Fruit fly (Drosophila melanogaster) whole organism, embryonic: ENCODE results near the gene Sap130.

Source experiments
- CG10147 ChIP-seq: fragments of 200-800 bp; sonication (Bioruptor generic); optimal IDR thresholded peaks from 2 replicates; lab custom pipeline; 2019; ENCODE audit warnings: missing biosample characterization, mild to moderate bottlenecking, missing genetic modification characterization, moderate library complexity
- CG10267 ChIP-seq: fragments of 200-800 bp; sonication (Bioruptor generic); optimal IDR thresholded peaks from 2 replicates; lab custom pipeline; 2018; ENCODE audit warnings: missing biosample characterization, mild to moderate bottlenecking, missing genetic modification characterization, moderate library complexity
- CG11456 ChIP-seq: fragments of 200-800 bp; sonication (Bioruptor generic); IDR thresholded peaks from 3 replicates; pipeline ENCODE4 v1.3.6; 2022; ENCODE audit warnings: missing biosample characterization, missing genetic modification characterization
- CG11696 ChIP-seq: fragments of 200-800 bp; sonication (Bioruptor generic); IDR thresholded peaks from 2 replicates; pipeline ENCODE4 v1.3.6; 2022; ENCODE audit warnings: missing biosample characterization, missing genetic modification characterization
- CG14014 ChIP-seq: fragments of 200-800 bp; sonication (Bioruptor generic); IDR thresholded peaks from 2 replicates; pipeline ENCODE4 v1.3.6; 2022; ENCODE audit warnings: missing biosample characterization, missing genetic modification characterization
- CG14050 ChIP-seq: fragments of 200-800 bp; sonication (Bioruptor generic); IDR thresholded peaks from 3 replicates; pipeline ENCODE4 v1.3.6; 2022; ENCODE audit warnings: missing biosample characterization, missing genetic modification characterization
- CG16863 ChIP-seq: fragments of 200-800 bp; sonication (Bioruptor generic); optimal IDR thresholded peaks from 3 replicates; lab custom pipeline; 2016; ENCODE audit warnings: missing biosample characterization, missing genetic modification characterization
- CG18262 ChIP-seq: fragments of 200-800 bp; optimal IDR thresholded peaks from 3 replicates; lab custom pipeline; 2019; ENCODE audit warnings: missing biosample characterization, mild to moderate bottlenecking, missing genetic modification characterization, moderate library complexity
- CG18764 ChIP-seq: fragments of 200-800 bp; sonication (Bioruptor generic); optimal IDR thresholded peaks from 3 replicates; lab custom pipeline; 2016; ENCODE audit warnings: missing biosample characterization, missing genetic modification characterization
- CG2129 ChIP-seq: fragments of 200-800 bp; sonication (Bioruptor generic); IDR thresholded peaks from 2 replicates; pipeline ENCODE4 v1.3.6; 2022; ENCODE audit warnings: missing biosample characterization, missing genetic modification characterization; ENCODE audit not compliant: partially characterized antibody
- CG2875 ChIP-seq: fragments of 200-800 bp; sonication (Bioruptor generic); optimal IDR thresholded peaks from 2 replicates; lab custom pipeline; 2017; ENCODE audit warnings: missing biosample characterization, mild to moderate bottlenecking, missing genetic modification characterization, missing genetic modification reagents
- CG6654 ChIP-seq: fragments of 200-800 bp; sonication (Bioruptor generic); optimal IDR thresholded peaks from 2 replicates; lab custom pipeline; 2017; ENCODE audit warnings: missing biosample characterization, mild to moderate bottlenecking, missing genetic modification characterization
- CG8290 ChIP-seq, 3 experiments: fragments of 200-800 bp; sonication (Bioruptor generic); optimal IDR thresholded peaks; 2 replicates each; lab custom pipeline; 2016 to 2019; ENCODE audit warnings: missing biosample characterization in 3 of 3, missing genetic modification characterization in 3 of 3, mild to moderate bottlenecking in 2 of 3, moderate library complexity in 1 of 3
- CG8388 ChIP-seq: fragments of 200-800 bp; sonication (Bioruptor generic); optimal IDR thresholded peaks from 2 replicates; lab custom pipeline; 2019; ENCODE audit warnings: missing biosample characterization, mild to moderate bottlenecking, missing genetic modification characterization, moderate library complexity
- CG8924 ChIP-seq: fragments of 200-800 bp; optimal IDR thresholded peaks from 3 replicates; lab custom pipeline; 2019; ENCODE audit warnings: missing biosample characterization, mild to moderate bottlenecking, missing genetic modification characterization, moderate library complexity
- CG9215 ChIP-seq: fragments of 200-800 bp; sonication (Bioruptor generic); IDR thresholded peaks from 2 replicates; pipeline ENCODE4 v1.3.6; 2022; ENCODE audit warnings: missing biosample characterization, missing genetic modification characterization
- CG9876 ChIP-seq: fragments of 200-800 bp; sonication (Bioruptor generic); optimal IDR thresholded peaks from 2 replicates; lab custom pipeline; 2016; ENCODE audit warnings: missing biosample characterization, missing genetic modification characterization
- CoRest ChIP-seq: fragments of 200-800 bp; sonication (Bioruptor generic); optimal IDR thresholded peaks from 3 replicates; lab custom pipeline; 2018; ENCODE audit warnings: missing biosample characterization, mild to moderate bottlenecking, missing genetic modification characterization, moderate library complexity
- CrebB ChIP-seq: fragments of 200-800 bp; sonication (Bioruptor generic); optimal IDR thresholded peaks from 3 replicates; lab custom pipeline; 2018; ENCODE audit warnings: missing biosample characterization, mild to moderate bottlenecking, missing genetic modification characterization
- D19A ChIP-seq: fragments of 200-800 bp; optimal IDR thresholded peaks from 3 replicates; lab custom pipeline; 2019; ENCODE audit warnings: missing biosample characterization, mild to moderate bottlenecking, missing genetic modification characterization, moderate library complexity
- Dbx ChIP-seq: fragments of 200-800 bp; sonication (Bioruptor generic); IDR thresholded peaks from 3 replicates; pipeline ENCODE4 v1.3.6; 2022; ENCODE audit warnings: missing biosample characterization, missing genetic modification characterization
- Fer2 ChIP-seq: fragments of 200-800 bp; sonication (Bioruptor generic); optimal IDR thresholded peaks from 2 replicates; lab custom pipeline; 2018; ENCODE audit warnings: missing biosample characterization, mild to moderate bottlenecking, missing genetic modification characterization, moderate library complexity
- Hmr ChIP-seq: fragments of 200-800 bp; sonication (Bioruptor generic); optimal IDR thresholded peaks from 3 replicates; lab custom pipeline; 2017; ENCODE audit warnings: mild to moderate bottlenecking, missing biosample characterization, missing genetic modification reagents, missing genetic modification characterization
- Lpt ChIP-seq: fragments of >200 bp; optimal IDR thresholded peaks from 2 replicates; lab custom pipeline; 2018; ENCODE audit warnings: missing biosample characterization, missing genetic modification characterization
- Optix ChIP-seq: fragments of 200-800 bp; sonication (Bioruptor generic); IDR thresholded peaks from 3 replicates; pipeline ENCODE4 v1.3.6; 2022; ENCODE audit warnings: missing biosample characterization, missing genetic modification characterization
- Pdp1 ChIP-seq, 2 experiments: fragments of 200-800 bp; sonication (Bioruptor generic); optimal IDR thresholded peaks; 3 replicates each; lab custom pipeline; 2016; ENCODE audit warnings: missing biosample characterization in 2 of 2, missing genetic modification characterization in 2 of 2, mild to moderate bottlenecking in 1 of 2, moderate library complexity in 1 of 2
- Poxn ChIP-seq: fragments of 200-800 bp; sonication (Bioruptor generic); IDR thresholded peaks from 2 replicates; pipeline ENCODE4 v1.3.6; 2022; ENCODE audit warnings: missing biosample characterization, missing genetic modification characterization
- Ravus ChIP-seq: fragments of 200-800 bp; sonication (Bioruptor generic); IDR thresholded peaks from 2 replicates; pipeline ENCODE4 v1.3.6; 2022; ENCODE audit warnings: missing biosample characterization, missing genetic modification characterization
- Side ChIP-seq: fragments of 200-800 bp; sonication (Bioruptor generic); optimal IDR thresholded peaks from 2 replicates; lab custom pipeline; 2016; ENCODE audit warnings: missing biosample characterization, missing genetic modification characterization
- Sox100B ChIP-seq: fragments of 200-800 bp; sonication (Bioruptor generic); optimal IDR thresholded peaks from 3 replicates; lab custom pipeline; 2018; ENCODE audit warnings: missing biosample characterization, mild to moderate bottlenecking, missing genetic modification characterization
- Spps ChIP-seq: fragments of 200-800 bp; sonication (Bioruptor generic); optimal IDR thresholded peaks from 2 replicates; lab custom pipeline; 2018; ENCODE audit warnings: missing biosample characterization, mild to moderate bottlenecking, missing genetic modification characterization
- Taf1 ChIP-seq: fragments of 200-800 bp; sonication (Bioruptor generic); IDR thresholded peaks from 2 replicates; pipeline ENCODE4 v1.3.6; 2022; ENCODE audit warnings: missing biosample characterization, missing genetic modification characterization
- Xbp1 ChIP-seq: fragments of 200-800 bp; sonication (Bioruptor generic); optimal IDR thresholded peaks from 3 replicates; lab custom pipeline; 2016; ENCODE audit warnings: missing biosample characterization, mild to moderate bottlenecking, missing genetic modification characterization
- abd-A ChIP-seq: fragments of 200-800 bp; sonication (Bioruptor generic); optimal IDR thresholded peaks from 3 replicates; lab custom pipeline; 2019; ENCODE audit warnings: missing biosample characterization, mild to moderate bottlenecking, missing genetic modification characterization, moderate library complexity
- cad ChIP-seq: fragments of >200 bp; optimal IDR thresholded peaks from 2 replicates; lab custom pipeline; 2017; ENCODE audit warnings: missing biosample characterization, missing genetic modification characterization
- dan ChIP-seq: fragments of 200-800 bp; sonication (Bioruptor generic); IDR thresholded peaks from 2 replicates; pipeline ENCODE4 v1.3.6; 2022; ENCODE audit warnings: missing biosample characterization, missing genetic modification characterization
- fru ChIP-seq: fragments of >200 bp; optimal IDR thresholded peaks from 2 replicates; lab custom pipeline; 2017
- gsb-n ChIP-seq: fragments of 200-800 bp; sonication (Bioruptor generic); optimal IDR thresholded peaks from 3 replicates; lab custom pipeline; 2018; ENCODE audit warnings: missing biosample characterization, mild to moderate bottlenecking, missing genetic modification characterization
- kah ChIP-seq: fragments of 200-800 bp; sonication (Bioruptor generic); optimal IDR thresholded peaks from 2 replicates; lab custom pipeline; 2018; ENCODE audit warnings: missing biosample characterization, mild to moderate bottlenecking, missing genetic modification characterization
- lab ChIP-seq: fragments of 200-800 bp; sonication (Bioruptor generic); optimal IDR thresholded peaks from 3 replicates; lab custom pipeline; 2017; ENCODE audit warnings: missing biosample characterization, missing genetic modification characterization, mild to moderate bottlenecking, moderate library complexity, missing genetic modification reagents
- mld ChIP-seq: fragments of 200-800 bp; sonication (Bioruptor generic); IDR thresholded peaks from 3 replicates; pipeline ENCODE4 v1.3.6; 2022; ENCODE audit warnings: missing biosample characterization, missing genetic modification characterization; ENCODE audit not compliant: partially characterized antibody
- rib ChIP-seq: fragments of 200-800 bp; sonication (Bioruptor generic); IDR thresholded peaks from 2 replicates; pipeline ENCODE4 v1.3.6; 2022; ENCODE audit warnings: missing biosample characterization, missing genetic modification characterization
- scrt ChIP-seq: fragments of 200-800 bp; sonication (Bioruptor generic); optimal IDR thresholded peaks from 2 replicates; lab custom pipeline; 2018; ENCODE audit warnings: missing biosample characterization, mild to moderate bottlenecking, missing genetic modification characterization, moderate library complexity
- shn ChIP-seq: fragments of 200-800 bp; sonication (Bioruptor generic); optimal IDR thresholded peaks from 3 replicates; lab custom pipeline; 2016; ENCODE audit warnings: missing biosample characterization, missing genetic modification characterization
- slbo ChIP-seq: fragments of 200-800 bp; sonication (Bioruptor generic); IDR thresholded peaks from 2 replicates; pipeline ENCODE4 v1.3.6; 2022; ENCODE audit warnings: missing biosample characterization, missing genetic modification characterization
- slp2 ChIP-seq: fragments of 200-800 bp; sonication (Bioruptor generic); optimal IDR thresholded peaks from 2 replicates; lab custom pipeline; 2016; ENCODE audit warnings: missing biosample characterization, missing genetic modification characterization
- tio ChIP-seq: fragments of 200-800 bp; sonication (Bioruptor generic); optimal IDR thresholded peaks from 2 replicates; lab custom pipeline; 2017; ENCODE audit warnings: missing biosample characterization, missing genetic modification characterization, inconsistent platforms
- tna ChIP-seq: fragments of 200-800 bp; sonication (Bioruptor generic); IDR thresholded peaks from 2 replicates; pipeline ENCODE4 v1.3.6; 2022; ENCODE audit warnings: missing biosample characterization, missing genetic modification characterization; ENCODE audit not compliant: partially characterized antibody
- vnd ChIP-seq: fragments of 200-800 bp; sonication (Bioruptor generic); IDR thresholded peaks from 3 replicates; pipeline ENCODE4 v1.3.6; 2022; ENCODE audit warnings: missing biosample characterization, missing genetic modification characterization; ENCODE audit not compliant: partially characterized antibody

The Sap130 gene

DNA sequence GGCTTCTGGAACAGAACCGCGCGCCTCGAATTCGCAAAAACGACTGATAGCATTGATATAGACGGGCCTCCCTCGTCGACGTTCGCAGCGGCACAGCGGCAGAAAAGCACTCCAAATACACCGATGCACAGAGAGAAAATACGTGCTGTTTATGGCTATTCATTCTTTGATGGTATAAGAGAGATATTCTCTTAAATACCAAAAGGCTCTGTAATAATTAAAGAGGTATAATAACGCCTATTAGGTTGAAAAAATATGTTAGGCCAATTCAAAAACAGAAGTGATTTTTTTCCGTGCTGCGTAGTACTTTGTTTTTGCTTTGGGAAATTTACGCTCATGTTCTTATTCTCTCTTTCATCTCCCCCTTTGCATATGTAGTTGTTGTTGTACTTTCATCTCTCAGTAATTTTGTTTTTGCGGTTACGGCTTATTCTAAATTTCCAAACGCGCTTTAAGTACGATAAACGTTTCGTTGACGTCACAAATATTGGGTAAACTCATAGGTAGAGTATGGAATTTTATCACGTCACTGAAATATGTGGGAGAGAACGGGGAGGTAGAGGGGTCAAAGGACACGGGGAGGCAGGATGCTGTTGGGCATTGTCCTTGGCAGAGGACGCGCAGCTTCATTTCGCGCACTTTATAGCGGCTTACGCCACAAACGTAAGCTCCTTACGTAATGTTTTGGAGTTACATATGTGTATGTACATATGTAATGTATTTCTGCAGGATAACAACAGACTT lies 37.5 kb downstream of the Sap130 start, which contains the start of gene nebu (continued):
- TF ChIP-seq tna, result no peak
- peak; percentile 96 for TF ChIP-seq CG10147 (GFP tag; lab: Kevin White, UChicago)
- TF ChIP-seq Poxn (GFP tag; lab: Robert Waterston, UW), result peak; percentile 93
- peak; percentile 96 for TF ChIP-seq CG8924 (tag; lab: Kevin White, UChicago)
- TF ChIP-seq CG9876, result peak; percentile 92
- TF ChIP-seq Side (GFP tag; lab: Kevin White, UChicago), result peak; percentile 97
- peak; percentile 99 for TF ChIP-seq Dbx
- TF ChIP-seq Sox100B, result peak; percentile 87
- TF ChIP-seq rib (GFP tag; lab: Robert Waterston, UW), result peak; percentile 98
- TF ChIP-seq dan, result no peak
- no peak for TF ChIP-seq mld (GFP tag; lab: Robert Waterston, UW)
- TF ChIP-seq CrebB (tag; lab: Kevin White, UChicago), result peak; percentile 95
- no peak for TF ChIP-seq Optix
- peak; percentile 88 for TF ChIP-seq D19A
- TF ChIP-seq cad (GFP tag; lab: Kevin White, UChicago), result no peak
- TF ChIP-seq slp2 (GFP tag; lab: Kevin White, UChicago), result peak; percentile 92
- peak; percentile 90 for TF ChIP-seq abd-A (tag; lab: Kevin White, UChicago)
- TF ChIP-seq tio (GFP tag; lab: Kevin White, UChicago), result peak; percentile 94
- peak; percentile 94 for TF ChIP-seq CG9215
- peak; percentile 92 for TF ChIP-seq Fer2
- TF ChIP-seq CG11696, result peak; percentile 83
- TF ChIP-seq Lpt, result no peak
- peak; percentile 86 for TF ChIP-seq CG18262
- peak; percentile 82 for TF ChIP-seq CG2875 (GFP tag; lab: Kevin White, UChicago)
- TF ChIP-seq Spps, result peak; percentile 69
- peak; percentile 96 for TF ChIP-seq Xbp1 (GFP tag; lab: Kevin White, UChicago)
- TF ChIP-seq Hmr, result peak; percentile 99
- peak; percentile 92 to 97 for TF ChIP-seq Pdp1 (GFP tag; optimal IDR thresholded peaks at IDR 0.05; lab: Kevin White, UChicago)
- TF ChIP-seq gsb-n (tag; lab: Kevin White, UChicago), result peak; percentile 74
- peak; percentile 26 for TF ChIP-seq CG8290 (GFP tag; optimal IDR thresholded peaks at IDR 0.05; lab: Kevin White, UChicago)
- TF ChIP-seq CG8290 (tag; optimal IDR thresholded peaks at IDR 0.05; lab: Kevin White, UChicago), result peak in 1 of 2 experiments; percentile 98
- TF ChIP-seq CG2129, result no peak
- TF ChIP-seq CG18764, result peak; percentile 90
- TF ChIP-seq scrt (GFP tag; lab: Kevin White, UChicago), result peak; percentile 95
- TF ChIP-seq lab (GFP tag; lab: Kevin White, UChicago), result peak; percentile 99
- TF ChIP-seq shn (GFP tag; lab: Kevin White, UChicago), result peak; percentile 93
- TF ChIP-seq Ravus, result peak; percentile 93
- peak; percentile 97 for TF ChIP-seq CG11456 (GFP tag; lab: Robert Waterston, UW)
- no peak for TF ChIP-seq vnd (GFP tag; lab: Robert Waterston, UW)
- peak; percentile 94 for TF ChIP-seq Taf1 (GFP tag; lab: Robert Waterston, UW)
- TF ChIP-seq CG10267 (tag; lab: Kevin White, UChicago), result peak; percentile 85
- peak; percentile 66 for TF ChIP-seq kah
- TF ChIP-seq CG8388, result peak; percentile 84
- TF ChIP-seq CG6654 (GFP tag; lab: Kevin White, UChicago), result peak; percentile 69
- peak; percentile 93 for TF ChIP-seq CG16863
- peak; percentile 98 for TF ChIP-seq CG14014
- TF ChIP-seq slbo (GFP tag; lab: Robert Waterston, UW), result peak; percentile 99
- no peak for TF ChIP-seq fru (lab: Kevin White, UChicago)
- TF ChIP-seq CoRest (tag; lab: Kevin White, UChicago), result peak; percentile 94
- peak; percentile 94 for TF ChIP-seq CG14050 (GFP tag; lab: Robert Waterston, UW)
